Worm (Caenorhabditis elegans) whole organism, late embryonic: ENCODE measurements around the gene glr-5.

ENCODE experiments used
- C38D4.7 ChIP-seq: fragments of 200-800 bp; sonication (Bioruptor generic); optimal IDR thresholded peaks from 2 replicates; lab custom pipeline; 2018; ENCODE audit warnings: mild to moderate bottlenecking, missing genetic modification characterization, moderate library complexity, missing compliant biosample characterization
- T23F11.4 ChIP-seq: fragments of 200-800 bp; sonication (Bioruptor generic); optimal IDR thresholded peaks from 2 replicates; lab custom pipeline; 2018; ENCODE audit warnings: mild to moderate bottlenecking, missing genetic modification characterization, missing compliant biosample characterization
- Y22D7AL.16 ChIP-seq: sonication (generic microtip); optimal IDR thresholded peaks from 2 replicates; lab custom pipeline; 2016; ENCODE audit warnings: missing genetic modification characterization, missing compliant biosample characterization
- ahr-1 ChIP-seq: sonication (generic microtip); optimal IDR thresholded peaks from 2 replicates; lab custom pipeline; 2016; ENCODE audit warnings: missing genetic modification characterization, missing compliant biosample characterization
- ceh-18 ChIP-seq: sonication (generic microtip); optimal IDR thresholded peaks from 2 replicates; lab custom pipeline; 2016; ENCODE audit warnings: missing genetic modification characterization, missing compliant biosample characterization
- ceh-19 ChIP-seq: fragments of 200-800 bp; sonication (Bioruptor generic); optimal IDR thresholded peaks from 2 replicates; lab custom pipeline; 2018; ENCODE audit warnings: mild to moderate bottlenecking, missing genetic modification characterization, missing compliant biosample characterization
- ceh-2 ChIP-seq: sonication (generic microtip); optimal IDR thresholded peaks from 2 replicates; lab custom pipeline; 2016; ENCODE audit warnings: missing genotype, missing genetic modification characterization, missing compliant biosample characterization
- ceh-24 ChIP-seq: sonication (generic microtip); optimal IDR thresholded peaks from 2 replicates; lab custom pipeline; 2016; ENCODE audit warnings: mild to moderate bottlenecking, missing genetic modification characterization, missing compliant biosample characterization
- ceh-30 ChIP-seq: fragments of 150-350 bp; optimal IDR thresholded peaks from 2 replicates; lab custom pipeline; 2014; ENCODE audit warnings: missing biosample characterization, missing genetic modification characterization
- ceh-45 ChIP-seq: fragments of 200-800 bp; sonication (Bioruptor generic); IDR thresholded peaks from 2 replicates; pipeline ENCODE4 v1.3.6; 2022; ENCODE audit warnings: missing genetic modification reagents, missing genetic modification characterization, missing compliant biosample characterization
- ceh-6 ChIP-seq: fragments of 200-800 bp; sonication (Bioruptor generic); optimal IDR thresholded peaks from 2 replicates; lab custom pipeline; 2018; ENCODE audit warnings: mild to moderate bottlenecking, missing genetic modification characterization, missing compliant biosample characterization
- ceh-9 ChIP-seq: sonication (generic microtip); optimal IDR thresholded peaks from 2 replicates; lab custom pipeline; 2016; ENCODE audit warnings: mild to moderate bottlenecking, missing genetic modification characterization, inconsistent platforms, missing compliant biosample characterization
- che-1 ChIP-seq: sonication (generic microtip); optimal IDR thresholded peaks from 2 replicates; lab custom pipeline; 2016; ENCODE audit warnings: mild to moderate bottlenecking, missing genetic modification characterization, missing compliant biosample characterization
- dmd-4 ChIP-seq: sonication (generic microtip); optimal IDR thresholded peaks from 2 replicates; lab custom pipeline; 2016; ENCODE audit warnings: borderline replicate concordance, missing genetic modification characterization, missing compliant biosample characterization
- elt-2 ChIP-seq: sonication (generic microtip); optimal IDR thresholded peaks from 2 replicates; lab custom pipeline; 2016; ENCODE audit warnings: missing genetic modification reagents, missing genetic modification characterization, missing compliant biosample characterization
- eyg-1 ChIP-seq: sonication (generic microtip); optimal IDR thresholded peaks from 2 replicates; lab custom pipeline; 2016; ENCODE audit warnings: missing genotype, missing genetic modification characterization, missing compliant biosample characterization
- fkh-6 ChIP-seq: sonication (generic microtip); optimal IDR thresholded peaks from 2 replicates; lab custom pipeline; 2016; ENCODE audit warnings: missing genetic modification characterization, missing compliant biosample characterization
- gmeb-2 ChIP-seq: sonication (generic microtip); optimal IDR thresholded peaks from 2 replicates; lab custom pipeline; 2016; ENCODE audit warnings: missing genetic modification characterization, inconsistent platforms, missing compliant biosample characterization
- hlh-13 ChIP-seq: fragments of 200-800 bp; sonication (Bioruptor generic); optimal IDR thresholded peaks from 2 replicates; lab custom pipeline; 2018; ENCODE audit warnings: mild to moderate bottlenecking, missing genetic modification characterization, missing compliant biosample characterization
- hlh-8 ChIP-seq: sonication (generic microtip); optimal IDR thresholded peaks from 2 replicates; lab custom pipeline; 2016; ENCODE audit warnings: missing genotype, missing genetic modification characterization, missing compliant biosample characterization
- lim-6 ChIP-seq: sonication (generic microtip); optimal IDR thresholded peaks from 2 replicates; lab custom pipeline; 2016; ENCODE audit warnings: missing genetic modification characterization, missing compliant biosample characterization
- mec-3 ChIP-seq: sonication (generic microtip); optimal IDR thresholded peaks from 2 replicates; lab custom pipeline; 2016; ENCODE audit warnings: borderline replicate concordance, missing genetic modification characterization, missing compliant biosample characterization
- nhr-11 ChIP-seq: fragments of 150-350 bp; optimal IDR thresholded peaks from 2 replicates; lab custom pipeline; 2014; ENCODE audit warnings: missing biosample characterization, missing genetic modification characterization
- nhr-232 ChIP-seq: sonication (generic microtip); optimal IDR thresholded peaks from 2 replicates; lab custom pipeline; 2016; ENCODE audit warnings: missing genetic modification characterization, missing compliant biosample characterization
- npax-4 ChIP-seq: sonication (generic microtip); optimal IDR thresholded peaks from 2 replicates; lab custom pipeline; 2016; ENCODE audit warnings: missing genetic modification characterization, missing compliant biosample characterization
- pag-3 ChIP-seq: sonication (generic microtip); optimal IDR thresholded peaks from 2 replicates; lab custom pipeline; 2016; ENCODE audit warnings: missing compliant biosample characterization, missing genetic modification characterization, borderline replicate concordance
- pha-2 ChIP-seq: sonication (generic microtip); optimal IDR thresholded peaks from 2 replicates; lab custom pipeline; 2017; ENCODE audit warnings: mild to moderate bottlenecking, missing genetic modification characterization, missing compliant biosample characterization
- pha-4 ChIP-seq: fragments of 150-350 bp; optimal IDR thresholded peaks from 2 replicates; lab custom pipeline; 2018; ENCODE audit warnings: missing biosample characterization, missing genetic modification reagents, missing genetic modification characterization
- pros-1 ChIP-seq: fragments of 150-350 bp; optimal IDR thresholded peaks from 2 replicates; lab custom pipeline; 2014; ENCODE audit warnings: missing biosample characterization, missing genetic modification reagents, missing genetic modification characterization
- rnt-1 ChIP-seq: sonication (generic microtip); optimal IDR thresholded peaks from 2 replicates; lab custom pipeline; 2016; ENCODE audit warnings: missing genetic modification characterization, missing compliant biosample characterization
- sdc-2 ChIP-seq: sonication (generic microtip); optimal IDR thresholded peaks from 2 replicates; lab custom pipeline; 2016; ENCODE audit warnings: missing genotype, missing genetic modification characterization, missing compliant biosample characterization
- tbx-2 ChIP-seq: sonication (generic microtip); optimal IDR thresholded peaks from 2 replicates; lab custom pipeline; 2016; ENCODE audit warnings: missing genetic modification characterization, missing compliant biosample characterization
- tbx-7 ChIP-seq: sonication (generic microtip); optimal IDR thresholded peaks from 2 replicates; lab custom pipeline; 2016; ENCODE audit warnings: missing genotype, missing genetic modification characterization, missing compliant biosample characterization
- unc-42 ChIP-seq: sonication (generic microtip); optimal IDR thresholded peaks from 2 replicates; lab custom pipeline; 2016; ENCODE audit warnings: missing genotype, missing genetic modification characterization, missing compliant biosample characterization
- unc-55 ChIP-seq: sonication (generic microtip); optimal IDR thresholded peaks from 2 replicates; lab custom pipeline; 2017; ENCODE audit warnings: missing biosample characterization, missing genetic modification reagents, missing genetic modification characterization
- unc-86 ChIP-seq: sonication (generic microtip); optimal IDR thresholded peaks from 2 replicates; lab custom pipeline; 2016; ENCODE audit warnings: missing genetic modification characterization, missing compliant biosample characterization
- zip-5 ChIP-seq: sonication (generic microtip); optimal IDR thresholded peaks from 2 replicates; lab custom pipeline; 2016; ENCODE audit warnings: missing genetic modification characterization, missing compliant biosample characterization
- ztf-16 ChIP-seq: sonication (generic microtip); optimal IDR thresholded peaks from 2 replicates; lab custom pipeline; 2017; ENCODE audit warnings: missing genetic modification characterization, missing compliant biosample characterization

The glr-5 gene

ce11 chrV:8716175-8716574 is at the start of gene glr-5:
Gene glr-5, plus strand, starts transcription at chrV:8716495.
- no peak for TF ChIP-seq gmeb-2 (tag; lab: Kevin White, UChicago)
- peak; percentile 91 for TF ChIP-seq unc-42

ce11 chrV:8667230-8668021 is 48.9 kb upstream of the glr-5 start:
- peak; percentile 40 for TF ChIP-seq ceh-18 (tag; lab: Kevin White, UChicago)
- no peak for TF ChIP-seq ceh-9 (tag; lab: Kevin White, UChicago)
- no peak for TF ChIP-seq rnt-1 (tag; lab: Kevin White, UChicago)
- no peak for TF ChIP-seq npax-4 (tag; lab: Kevin White, UChicago)
- TF ChIP-seq, all 69 proteins: peak for 1

ce11 chrV:8668224-8668623 is 48.1 kb upstream of the glr-5 start:
- TF ChIP-seq ceh-24 (tag; lab: Kevin White, UChicago) = no peak
- TF ChIP-seq T23F11.4 (GFP tag; lab: Kevin White, UChicago) = no peak
- TF ChIP-seq che-1 (tag; lab: Kevin White, UChicago) = no peak
- TF ChIP-seq mec-3 (tag; lab: Kevin White, UChicago) = no peak
- no peak for TF ChIP-seq sdc-2 (tag; lab: Kevin White, UChicago)
- TF ChIP-seq npax-4 (tag; lab: Kevin White, UChicago) = no peak
- TF ChIP-seq nhr-11 = no peak
- TF ChIP-seq unc-55 (GFP tag; lab: Kevin White, UChicago) = no peak
- TF ChIP-seq lim-6 (tag; lab: Kevin White, UChicago) = no peak
- TF ChIP-seq hlh-13 (GFP tag; lab: Kevin White, UChicago) = no peak
- no peak for TF ChIP-seq ceh-30
- TF ChIP-seq ceh-2 = no peak
- TF ChIP-seq elt-2 (tag; lab: Kevin White, UChicago) = no peak

ce11 chrV:8670759-8671158 is 45.5 kb upstream of the glr-5 start:
- TF ChIP-seq dmd-4 (no peak), ahr-1 (tag; lab: Kevin White, UChicago) (no peak), pag-3 (tag; lab: Kevin White, UChicago) (no peak), eyg-1 (tag; lab: Kevin White, UChicago) (no peak), T23F11.4 (GFP tag; lab: Kevin White, UChicago) (no peak), gmeb-2 (tag; lab: Kevin White, UChicago) (no peak), nhr-11 (no peak), sdc-2 (tag; lab: Kevin White, UChicago) (no peak), ceh-24 (tag; lab: Kevin White, UChicago) (no peak), npax-4 (tag; lab: Kevin White, UChicago) (no peak), unc-86 (tag; lab: Kevin White, UChicago) (no peak), pha-4 (no peak), C38D4.7 (GFP tag; lab: Kevin White, UChicago) (no peak), ceh-45 (GFP tag; lab: Robert Waterston, UW) (no peak), pros-1 (tag; lab: Kevin White, UChicago) (no peak), lim-6 (tag; lab: Kevin White, UChicago) (no peak), ceh-6 (GFP tag; lab: Kevin White, UChicago) (no peak)

ce11 chrV:8671568-8672123 is 44.6 kb upstream of the glr-5 start:
- TF ChIP-seq tbx-2 (tag; lab: Kevin White, UChicago) (no peak), fkh-6 (tag; lab: Kevin White, UChicago) (no peak), lim-6 (tag; lab: Kevin White, UChicago) (no peak), Y22D7AL.16 (tag; lab: Kevin White, UChicago) (no peak), ztf-16 (tag; lab: Kevin White, UChicago) (no peak), zip-5 (tag; lab: Kevin White, UChicago) (no peak), tbx-7 (no peak), ahr-1 (tag; lab: Kevin White, UChicago) (no peak), pha-2 (tag; lab: Kevin White, UChicago) (no peak), nhr-232 (tag; lab: Kevin White, UChicago) (no peak), unc-55 (GFP tag; lab: Kevin White, UChicago) (no peak), pag-3 (tag; lab: Kevin White, UChicago) (no peak), hlh-13 (GFP tag; lab: Kevin White, UChicago) (no peak), ceh-19 (GFP tag; lab: Kevin White, UChicago) (no peak), npax-4 (tag; lab: Kevin White, UChicago) (no peak), hlh-8 (tag; lab: Kevin White, UChicago) (no peak)
- TF ChIP-seq, all 69 proteins: peak for 0
